Fruit fly (Drosophila melanogaster) whole organism, embryonic: Measurements from ENCODE around the gene CG9107.

Source experiments
- ATbp ChIP-seq: fragments of 200-800 bp; sonication (Bioruptor generic); optimal IDR thresholded peaks from 2 replicates; lab custom pipeline; 2017; ENCODE audit warnings: missing biosample characterization, mild to moderate bottlenecking, missing genetic modification characterization, missing genetic modification reagents
- Aef1 ChIP-seq: fragments of 200-800 bp; sonication (Bioruptor generic); IDR thresholded peaks from 3 replicates; pipeline ENCODE4 v1.3.6; 2022; ENCODE audit warnings: missing biosample characterization, missing genetic modification characterization
- CG10654 ChIP-seq: fragments of 200-800 bp; sonication (Bioruptor generic); optimal IDR thresholded peaks from 2 replicates; lab custom pipeline; 2016; ENCODE audit warnings: missing biosample characterization, missing genetic modification characterization
- CG1233 ChIP-seq: fragments of 200-800 bp; sonication (Bioruptor generic); optimal IDR thresholded peaks from 4 replicates; lab custom pipeline; 2018; ENCODE audit warnings: missing biosample characterization, mild to moderate bottlenecking, missing genetic modification characterization
- CG12744 ChIP-seq: fragments of 200-800 bp; sonication (Bioruptor generic); optimal IDR thresholded peaks from 2 replicates; lab custom pipeline; 2016; ENCODE audit warnings: missing biosample characterization, missing genetic modification characterization
- CG12769 ChIP-seq: fragments of 200-800 bp; sonication (Bioruptor generic); optimal IDR thresholded peaks from 2 replicates; lab custom pipeline; 2019; ENCODE audit warnings: missing biosample characterization, mild to moderate bottlenecking, missing genetic modification characterization, moderate library complexity
- CG13123 ChIP-seq: fragments of 200-800 bp; sonication (Bioruptor generic); optimal IDR thresholded peaks from 2 replicates; lab custom pipeline; 2016; ENCODE audit warnings: missing biosample characterization, missing genetic modification characterization
- CG13624 ChIP-seq: fragments of 200-800 bp; sonication (Bioruptor generic); optimal IDR thresholded peaks from 2 replicates; lab custom pipeline; 2016; ENCODE audit warnings: missing biosample characterization, missing genetic modification characterization
- CG15479 ChIP-seq: fragments of 200-800 bp; sonication (Bioruptor generic); optimal IDR thresholded peaks from 3 replicates; lab custom pipeline; 2019; ENCODE audit warnings: missing biosample characterization, mild to moderate bottlenecking, missing genetic modification characterization, moderate library complexity
- CG15514 ChIP-seq: fragments of 200-800 bp; sonication (Bioruptor generic); optimal IDR thresholded peaks from 3 replicates; lab custom pipeline; 2017; ENCODE audit warnings: missing biosample characterization, missing genetic modification characterization, mild to moderate bottlenecking, moderate library complexity, missing genetic modification reagents
- CG1602 ChIP-seq: fragments of 200-800 bp; sonication (Bioruptor generic); optimal IDR thresholded peaks from 3 replicates; lab custom pipeline; 2016; ENCODE audit warnings: missing biosample characterization, missing genetic modification characterization
- CG1603 ChIP-seq: fragments of 200-800 bp; sonication (Bioruptor generic); optimal IDR thresholded peaks from 2 replicates; lab custom pipeline; 2019; ENCODE audit warnings: missing biosample characterization, mild to moderate bottlenecking, missing genetic modification characterization, moderate library complexity
- CG16779 ChIP-seq: fragments of 200-800 bp; sonication (Bioruptor generic); IDR thresholded peaks from 2 replicates; pipeline ENCODE4 v1.3.6; 2022; ENCODE audit warnings: missing biosample characterization, missing genetic modification characterization
- CG17385 ChIP-seq: fragments of 200-800 bp; sonication (Bioruptor generic); optimal IDR thresholded peaks from 3 replicates; lab custom pipeline; 2018; ENCODE audit warnings: missing biosample characterization, mild to moderate bottlenecking, missing genetic modification characterization
- CG17829 ChIP-seq: fragments of 200-800 bp; optimal IDR thresholded peaks from 2 replicates; lab custom pipeline; 2019; ENCODE audit warnings: missing biosample characterization, mild to moderate bottlenecking, missing genetic modification characterization, moderate library complexity
- CG2116 ChIP-seq: fragments of 200-800 bp; sonication (Bioruptor generic); optimal IDR thresholded peaks from 3 replicates; lab custom pipeline; 2018; ENCODE audit warnings: missing biosample characterization, mild to moderate bottlenecking, missing genetic modification characterization
- CG2889 ChIP-seq: fragments of 200-800 bp; sonication (Bioruptor generic); IDR thresholded peaks from 3 replicates; pipeline ENCODE4 v1.3.6; 2022; ENCODE audit warnings: missing biosample characterization, missing genetic modification characterization
- CG4328 ChIP-seq: fragments of 200-800 bp; sonication (Bioruptor generic); optimal IDR thresholded peaks from 3 replicates; lab custom pipeline; 2017; ENCODE audit warnings: missing biosample characterization, missing genetic modification reagents, missing genetic modification characterization
- CG43689 ChIP-seq: fragments of 200-800 bp; sonication (Bioruptor generic); IDR thresholded peaks from 2 replicates; pipeline ENCODE4 v1.3.6; 2022; ENCODE audit warnings: missing biosample characterization, missing genetic modification characterization
- CG7839 ChIP-seq: fragments of 200-800 bp; sonication (Bioruptor generic); optimal IDR thresholded peaks from 3 replicates; lab custom pipeline; 2018; ENCODE audit warnings: missing biosample characterization, mild to moderate bottlenecking, missing genetic modification characterization, moderate library complexity
- CG7987 ChIP-seq: fragments of 200-800 bp; sonication (Bioruptor generic); optimal IDR thresholded peaks from 2 replicates; lab custom pipeline; 2018; ENCODE audit warnings: missing biosample characterization, mild to moderate bottlenecking, missing genetic modification characterization, moderate library complexity
- CG8089 ChIP-seq: fragments of 200-800 bp; sonication (Bioruptor generic); optimal IDR thresholded peaks from 3 replicates; lab custom pipeline; 2016; ENCODE audit warnings: missing biosample characterization, missing genetic modification characterization
- CG9817 ChIP-seq: fragments of 200-800 bp; sonication (Bioruptor generic); optimal IDR thresholded peaks from 2 replicates; lab custom pipeline; 2018; ENCODE audit warnings: missing biosample characterization, mild to moderate bottlenecking, missing genetic modification characterization, moderate library complexity
- CoRest ChIP-seq: fragments of 200-800 bp; sonication (Bioruptor generic); optimal IDR thresholded peaks from 3 replicates; lab custom pipeline; 2018; ENCODE audit warnings: missing biosample characterization, mild to moderate bottlenecking, missing genetic modification characterization, moderate library complexity
- D19B ChIP-seq: fragments of 200-800 bp; sonication (Bioruptor generic); optimal IDR thresholded peaks from 2 replicates; lab custom pipeline; 2017; ENCODE audit warnings: missing biosample characterization, mild to moderate bottlenecking, missing genetic modification characterization
- ERR ChIP-seq: fragments of 200-800 bp; sonication (Bioruptor generic); optimal IDR thresholded peaks from 2 replicates; lab custom pipeline; 2016; ENCODE audit warnings: missing biosample characterization, missing genetic modification characterization
- Fer1 ChIP-seq: fragments of 200-800 bp; sonication (Bioruptor generic); optimal IDR thresholded peaks from 2 replicates; lab custom pipeline; 2017; ENCODE audit warnings: missing biosample characterization, mild to moderate bottlenecking, missing genetic modification characterization
- MESR4 ChIP-seq: fragments of 200-800 bp; sonication (Bioruptor generic); optimal IDR thresholded peaks from 2 replicates; lab custom pipeline; 2018; ENCODE audit warnings: missing biosample characterization, mild to moderate bottlenecking, missing genetic modification characterization, moderate library complexity
- Spps ChIP-seq: fragments of 200-800 bp; sonication (Bioruptor generic); optimal IDR thresholded peaks from 2 replicates; lab custom pipeline; 2018; ENCODE audit warnings: missing biosample characterization, mild to moderate bottlenecking, missing genetic modification characterization
- ash1 ChIP-seq: fragments of 200-800 bp; sonication (Bioruptor generic); optimal IDR thresholded peaks from 2 replicates; lab custom pipeline; 2018; ENCODE audit warnings: missing biosample characterization, mild to moderate bottlenecking, missing genetic modification characterization
- ato ChIP-seq: fragments of 200-800 bp; sonication (Bioruptor generic); IDR thresholded peaks from 2 replicates; pipeline ENCODE4 v1.3.6; 2022; ENCODE audit warnings: missing biosample characterization, missing genetic modification characterization; ENCODE audit not compliant: partially characterized antibody
- cas ChIP-seq: fragments of 200-800 bp; sonication (Bioruptor generic); IDR thresholded peaks from 2 replicates; pipeline ENCODE4 v1.3.6; 2022; ENCODE audit warnings: missing biosample characterization, missing genetic modification characterization
- dm ChIP-seq: fragments of 200-800 bp; sonication (Bioruptor generic); optimal IDR thresholded peaks from 3 replicates; lab custom pipeline; 2016; ENCODE audit warnings: missing biosample characterization, missing genetic modification characterization
- dmrt11E ChIP-seq: fragments of 200-800 bp; sonication (Bioruptor generic); optimal IDR thresholded peaks from 3 replicates; lab custom pipeline; 2018; ENCODE audit warnings: missing biosample characterization, mild to moderate bottlenecking, missing genetic modification characterization, moderate library complexity
- fru ChIP-seq: fragments of >200 bp; optimal IDR thresholded peaks from 2 replicates; lab custom pipeline; 2017
- ftz-f1 ChIP-seq: fragments of 200-800 bp; sonication (Bioruptor generic); optimal IDR thresholded peaks from 2 replicates; lab custom pipeline; 2016; ENCODE audit warnings: missing biosample characterization, missing genetic modification characterization
- gem ChIP-seq: fragments of 200-800 bp; sonication (Bioruptor generic); optimal IDR thresholded peaks from 2 replicates; lab custom pipeline; 2019; ENCODE audit warnings: missing biosample characterization, mild to moderate bottlenecking, missing genetic modification characterization, moderate library complexity
- gsb ChIP-seq: fragments of 200-800 bp; sonication (Bioruptor generic); IDR thresholded peaks from 2 replicates; pipeline ENCODE4 v1.3.6; 2022; ENCODE audit warnings: missing biosample characterization, missing genetic modification characterization
- h ChIP-seq: fragments of >200 bp; optimal IDR thresholded peaks from 2 replicates; lab custom pipeline; 2017
- ham ChIP-seq: fragments of 200-800 bp; sonication (Bioruptor generic); IDR thresholded peaks from 2 replicates; pipeline ENCODE4 v1.3.6; 2022; ENCODE audit warnings: missing biosample characterization, missing genetic modification characterization
- nerfin-1 ChIP-seq: fragments of 200-800 bp; sonication (Bioruptor generic); optimal IDR thresholded peaks from 3 replicates; lab custom pipeline; 2019; ENCODE audit warnings: missing biosample characterization, mild to moderate bottlenecking, missing genetic modification characterization, moderate library complexity
- nerfin-2 ChIP-seq: fragments of 200-800 bp; sonication (Bioruptor generic); IDR thresholded peaks from 2 replicates; pipeline ENCODE4 v1.3.6; 2022; ENCODE audit warnings: missing biosample characterization, missing genetic modification characterization; ENCODE audit not compliant: partially characterized antibody
- nmo ChIP-seq: fragments of 200-800 bp; sonication (Bioruptor generic); optimal IDR thresholded peaks from 2 replicates; lab custom pipeline; 2018; ENCODE audit warnings: missing biosample characterization, mild to moderate bottlenecking, missing genetic modification characterization, moderate library complexity
- run ChIP-seq: fragments of 200-800 bp; sonication (Bioruptor generic); optimal IDR thresholded peaks from 3 replicates; lab custom pipeline; 2018; ENCODE audit warnings: missing biosample characterization, mild to moderate bottlenecking, missing genetic modification characterization
- sisA ChIP-seq: fragments of 200-800 bp; sonication (Bioruptor generic); IDR thresholded peaks from 2 replicates; pipeline ENCODE4 v1.3.6; 2022; ENCODE audit warnings: missing biosample characterization, missing genetic modification characterization
- tgo ChIP-seq: fragments of 200-800 bp; sonication (Bioruptor generic); IDR thresholded peaks from 3 replicates; pipeline ENCODE4 v1.3.6; 2022; ENCODE audit warnings: missing biosample characterization, missing genetic modification characterization
- tin ChIP-seq: fragments of 200-800 bp; sonication (Bioruptor generic); optimal IDR thresholded peaks from 3 replicates; lab custom pipeline; 2016; ENCODE audit warnings: missing biosample characterization, missing genetic modification characterization
- tna ChIP-seq: fragments of 200-800 bp; sonication (Bioruptor generic); IDR thresholded peaks from 2 replicates; pipeline ENCODE4 v1.3.6; 2022; ENCODE audit warnings: missing biosample characterization, missing genetic modification characterization; ENCODE audit not compliant: partially characterized antibody
- twi ChIP-seq: fragments of 200-800 bp; optimal IDR thresholded peaks from 2 replicates; lab custom pipeline; 2019; ENCODE audit warnings: missing biosample characterization, mild to moderate bottlenecking, missing genetic modification characterization, moderate library complexity
- unc-4 ChIP-seq: fragments of 200-800 bp; sonication (Bioruptor generic); IDR thresholded peaks from 2 replicates; pipeline ENCODE4 v1.3.6; 2022; ENCODE audit warnings: missing biosample characterization, missing genetic modification characterization; ENCODE audit not compliant: partially characterized antibody
- wek ChIP-seq: fragments of 200-800 bp; sonication (Bioruptor generic); optimal IDR thresholded peaks from 3 replicates; lab custom pipeline; 2018; ENCODE audit warnings: missing biosample characterization, mild to moderate bottlenecking, missing genetic modification characterization, moderate library complexity

The CG9107 gene

dm6 chr2L:5997609-5998229 lies 26.6 kb downstream of the CG9107 start (continued):
- TF ChIP-seq wek (GFP tag; lab: Kevin White, UChicago) = peak; percentile 82
- TF ChIP-seq CG9817 = no peak
- TF ChIP-seq CG2116 (GFP tag; lab: Kevin White, UChicago) = peak; percentile 12
- TF ChIP-seq MESR4 (GFP tag; lab: Kevin White, UChicago) = no peak
- peak; percentile 73 for TF ChIP-seq CG1233 (GFP tag; lab: Kevin White, UChicago)
- TF ChIP-seq tgo (GFP tag; lab: Robert Waterston, UW) = no peak
- TF ChIP-seq CG17385 = peak; percentile 64
- no peak for TF ChIP-seq tin (GFP tag; lab: Kevin White, UChicago)
- TF ChIP-seq CG13123 (GFP tag; lab: Kevin White, UChicago) = no peak
- TF ChIP-seq h (lab: Kevin White, UChicago) = no peak
- TF ChIP-seq ato = no peak
- peak; percentile 39 for TF ChIP-seq CoRest (tag; lab: Kevin White, UChicago)
- TF ChIP-seq CG1602 (GFP tag; lab: Kevin White, UChicago) = no peak
- no peak for TF ChIP-seq ash1 (GFP tag; lab: Kevin White, UChicago)
- no peak for TF ChIP-seq D19B
- TF ChIP-seq twi (tag; lab: Kevin White, UChicago) = peak; percentile 19
- peak; percentile 10 for TF ChIP-seq CG15479 (GFP tag; lab: Kevin White, UChicago)
- no peak for TF ChIP-seq tna (GFP tag; lab: Robert Waterston, UW)
- TF ChIP-seq ERR (GFP tag; lab: Kevin White, UChicago) = no peak
- peak; percentile 88 for TF ChIP-seq Fer1 (GFP tag; lab: Kevin White, UChicago)
- TF ChIP-seq Aef1 = no peak
- peak; percentile 84 for TF ChIP-seq CG4328 (GFP tag; lab: Kevin White, UChicago)
- no peak for TF ChIP-seq CG1603
- TF ChIP-seq nerfin-1 (tag; lab: Kevin White, UChicago) = peak; percentile 72
- TF ChIP-seq CG10654 (GFP tag; lab: Kevin White, UChicago) = no peak
- no peak for TF ChIP-seq CG12744 (GFP tag; lab: Kevin White, UChicago)
- TF ChIP-seq cas (GFP tag; lab: Robert Waterston, UW) = no peak
- no peak for TF ChIP-seq sisA
- TF ChIP-seq ATbp (GFP tag; lab: Kevin White, UChicago) = peak; percentile 71
- no peak for TF ChIP-seq ham (GFP tag; lab: Robert Waterston, UW)
- TF ChIP-seq CG15514 (GFP tag; lab: Kevin White, UChicago) = peak; percentile 66
- TF ChIP-seq CG12769 (tag; lab: Kevin White, UChicago) = no peak
- peak; percentile 66 for TF ChIP-seq CG7987
- no peak for TF ChIP-seq dmrt11E (tag; lab: Kevin White, UChicago)
- no peak for TF ChIP-seq CG43689 (GFP tag; lab: Robert Waterston, UW)
- TF ChIP-seq CG13624 (GFP tag; lab: Kevin White, UChicago) = peak; percentile 3
- TF ChIP-seq CG7839 (tag; lab: Kevin White, UChicago) = no peak
- no peak for TF ChIP-seq fru (lab: Kevin White, UChicago)
- no peak for TF ChIP-seq CG8089 (GFP tag; lab: Kevin White, UChicago)
- TF ChIP-seq dm (GFP tag; lab: Kevin White, UChicago) = no peak
- TF ChIP-seq CG2889 (GFP tag; lab: Robert Waterston, UW) = no peak
- no peak for TF ChIP-seq gem
- TF ChIP-seq Spps (tag; lab: Kevin White, UChicago) = peak; percentile 30
- TF ChIP-seq CG17829 (tag; lab: Kevin White, UChicago) = peak; percentile 11
- TF ChIP-seq CG16779 (GFP tag; lab: Robert Waterston, UW) = no peak
- TF ChIP-seq run (tag; lab: Kevin White, UChicago) = peak; percentile 68
- TF ChIP-seq nmo (GFP tag; lab: Kevin White, UChicago) = peak; percentile 19
- no peak for TF ChIP-seq nerfin-2 (GFP tag; lab: Robert Waterston, UW)
- TF ChIP-seq unc-4 (GFP tag; lab: Robert Waterston, UW) = no peak
- peak; percentile 34; the same call in 1 of the 2 replicates for TF ChIP-seq gsb (GFP tag; lab: Robert Waterston, UW)
- no peak for TF ChIP-seq ftz-f1
